Fruit fly (Drosophila melanogaster): Measurements from ENCODE around the gene CG32750.

CG32750 gene

DNA sequence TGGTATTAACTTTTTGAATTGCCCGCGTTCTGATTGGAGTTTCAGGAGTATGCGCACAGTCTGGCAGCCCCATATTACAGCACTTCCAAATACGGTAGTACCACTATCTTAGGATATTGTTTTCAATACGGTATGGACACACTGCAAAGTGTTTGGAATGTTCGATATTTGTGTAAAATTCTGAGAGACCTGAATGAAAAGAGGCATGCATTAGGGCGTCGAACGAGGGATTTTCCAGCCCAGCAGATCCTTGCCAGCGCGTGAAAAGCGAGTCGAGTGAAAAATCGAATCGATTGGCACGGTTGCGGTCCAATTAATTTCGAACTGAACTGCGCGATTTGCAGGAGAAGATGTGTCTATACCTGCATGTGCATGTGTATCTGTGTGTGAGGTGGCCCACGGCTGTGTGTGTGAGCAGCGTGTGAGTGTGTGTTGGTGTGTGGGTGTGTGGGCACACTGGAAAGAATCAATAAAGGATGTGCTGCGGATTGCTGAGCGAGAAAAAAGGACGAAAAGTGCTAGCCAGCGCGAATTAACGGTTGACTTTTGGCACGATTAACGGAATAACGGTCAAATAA is 29.3 kb upstream of the CG32750 start, which contains the start of gene dtn (continued):
- no peak for TF ChIP-seq CG7271 (tag; optimal IDR thresholded peaks at IDR 0.05)
- no peak for TF ChIP-seq Nf-YB (GFP tag; optimal IDR thresholded peaks at IDR 0.05)
- peak in 1 of 2 experiments; percentile 20 for TF ChIP-seq tll (GFP tag; optimal IDR thresholded peaks at IDR 0.05)
- no peak for TF ChIP-seq CG4854 (GFP tag; optimal IDR thresholded peaks at IDR 0.05)
- no peak for TF ChIP-seq chm (GFP tag; IDR thresholded peaks at IDR 0.05)
- no peak for TF ChIP-seq slbo (GFP tag; IDR thresholded peaks at IDR 0.05)
- no peak for TF ChIP-seq pros (GFP tag; optimal IDR thresholded peaks at IDR 0.05)
- TF ChIP-seq hth (optimal IDR thresholded peaks at IDR 0.05) = no peak
- TF ChIP-seq Dll (GFP tag; IDR thresholded peaks at IDR 0.05; ENCODE audit: partially characterized antibody) = no peak
- TF ChIP-seq CG8281 (tag; optimal IDR thresholded peaks at IDR 0.05) = no peak
- no peak for TF ChIP-seq CG9727 (GFP tag; optimal IDR thresholded peaks at IDR 0.05)
- peak; percentile 62; the same call in 1 of the 4 replicates for TF ChIP-seq chinmo (GFP tag; IDR thresholded peaks at IDR 0.05; ENCODE audit: partially characterized antibody)
- peak; percentile 86 for TF ChIP-seq trem (tag; optimal IDR thresholded peaks at IDR 0.05)
- TF ChIP-seq CG30020 (tag; optimal IDR thresholded peaks at IDR 0.05) = no peak
- TF ChIP-seq prd (optimal IDR thresholded peaks at IDR 0.05) = no peak
- no peak for TF ChIP-seq prd (GFP tag; IDR thresholded peaks at IDR 0.05)
- no peak for TF ChIP-seq Deaf1 (tag; optimal IDR thresholded peaks at IDR 0.05)
- TF ChIP-seq MBD-R2 (GFP tag; IDR thresholded peaks at IDR 0.05) = peak; percentile 54; the same call in 1 of the 2 replicates
- TF ChIP-seq Xbp1 (GFP tag; optimal IDR thresholded peaks at IDR 0.05) = no peak
- no peak for TF ChIP-seq nom (GFP tag; optimal IDR thresholded peaks at IDR 0.05)
- TF ChIP-seq Max (GFP tag; optimal IDR thresholded peaks at IDR 0.05) = no peak
- TF ChIP-seq CG18599 (GFP tag; optimal IDR thresholded peaks at IDR 0.05) = no peak
- no peak for TF ChIP-seq Taf1 (GFP tag; IDR thresholded peaks at IDR 0.05)
- no peak for TF ChIP-seq jigr1 (GFP tag; IDR thresholded peaks at IDR 0.05)
- no peak for TF ChIP-seq unpg (GFP tag; optimal IDR thresholded peaks at IDR 0.05)
- TF ChIP-seq Asciz (GFP tag; optimal IDR thresholded peaks at IDR 0.05) = no peak
- no peak for TF ChIP-seq Fer2 (tag; optimal IDR thresholded peaks at IDR 0.05)
- TF ChIP-seq org-1 (GFP tag; optimal IDR thresholded peaks at IDR 0.05) = no peak
- no peak for TF ChIP-seq Oaz (GFP tag; IDR thresholded peaks at IDR 0.05)
- no peak for TF ChIP-seq twi (tag; optimal IDR thresholded peaks at IDR 0.05)
- TF ChIP-seq pho (GFP tag; optimal IDR thresholded peaks at IDR 0.05) = no peak
- no peak for TF ChIP-seq seq (GFP tag; IDR thresholded peaks at IDR 0.05)
- no peak for TF ChIP-seq grau (tag; optimal IDR thresholded peaks at IDR 0.05)
- TF ChIP-seq Opbp (GFP tag; IDR thresholded peaks at IDR 0.05; ENCODE audit: partially characterized antibody) = 0 out of 3 replicates have a peak, but pooled peaks have one; percentile 13
- TF ChIP-seq NK7.1 (GFP tag; optimal IDR thresholded peaks at IDR 0.05) = no peak
- TF ChIP-seq hkb (optimal IDR thresholded peaks at IDR 0.05) = no peak
- TF ChIP-seq hkb (GFP tag; IDR thresholded peaks at IDR 0.05) = no peak
- no peak for TF ChIP-seq slp2 (GFP tag; optimal IDR thresholded peaks at IDR 0.05)
- TF ChIP-seq Antp (GFP tag; optimal IDR thresholded peaks at IDR 0.05) = no peak
- no peak for TF ChIP-seq CG11560 (tag; IDR thresholded peaks at IDR 0.05)
- TF ChIP-seq Scr (GFP tag; IDR thresholded peaks at IDR 0.05; ENCODE audit: partially characterized antibody) = 0 out of 2 replicates have a peak, but pooled peaks have one; percentile 30
- TF ChIP-seq crc (GFP tag; optimal IDR thresholded peaks at IDR 0.05) = no peak
- TF ChIP-seq Blimp-1 (GFP tag; optimal IDR thresholded peaks at IDR 0.05) = no peak
- no peak for TF ChIP-seq CG8388 (GFP tag; optimal IDR thresholded peaks at IDR 0.05)
- no peak for TF ChIP-seq CG30403 (GFP tag; optimal IDR thresholded peaks at IDR 0.05)
- TF ChIP-seq Neu2 (GFP tag; optimal IDR thresholded peaks at IDR 0.05; ENCODE audit: borderline replicate concordance) = peak; percentile 16
- TF ChIP-seq CG7786 (GFP tag; optimal IDR thresholded peaks at IDR 0.05) = no peak
- no peak for TF ChIP-seq inv (GFP tag; IDR thresholded peaks at IDR 0.05; ENCODE audit: partially characterized antibody)
- no peak for TF ChIP-seq CG8089 (GFP tag; optimal IDR thresholded peaks at IDR 0.05)
- TF ChIP-seq CG34376 (GFP tag; optimal IDR thresholded peaks at IDR 0.05) = peak; percentile 3
